Fruit fly (Drosophila melanogaster): ENCODE data around the gene Rev1.

Rev1 gene

DNA sequence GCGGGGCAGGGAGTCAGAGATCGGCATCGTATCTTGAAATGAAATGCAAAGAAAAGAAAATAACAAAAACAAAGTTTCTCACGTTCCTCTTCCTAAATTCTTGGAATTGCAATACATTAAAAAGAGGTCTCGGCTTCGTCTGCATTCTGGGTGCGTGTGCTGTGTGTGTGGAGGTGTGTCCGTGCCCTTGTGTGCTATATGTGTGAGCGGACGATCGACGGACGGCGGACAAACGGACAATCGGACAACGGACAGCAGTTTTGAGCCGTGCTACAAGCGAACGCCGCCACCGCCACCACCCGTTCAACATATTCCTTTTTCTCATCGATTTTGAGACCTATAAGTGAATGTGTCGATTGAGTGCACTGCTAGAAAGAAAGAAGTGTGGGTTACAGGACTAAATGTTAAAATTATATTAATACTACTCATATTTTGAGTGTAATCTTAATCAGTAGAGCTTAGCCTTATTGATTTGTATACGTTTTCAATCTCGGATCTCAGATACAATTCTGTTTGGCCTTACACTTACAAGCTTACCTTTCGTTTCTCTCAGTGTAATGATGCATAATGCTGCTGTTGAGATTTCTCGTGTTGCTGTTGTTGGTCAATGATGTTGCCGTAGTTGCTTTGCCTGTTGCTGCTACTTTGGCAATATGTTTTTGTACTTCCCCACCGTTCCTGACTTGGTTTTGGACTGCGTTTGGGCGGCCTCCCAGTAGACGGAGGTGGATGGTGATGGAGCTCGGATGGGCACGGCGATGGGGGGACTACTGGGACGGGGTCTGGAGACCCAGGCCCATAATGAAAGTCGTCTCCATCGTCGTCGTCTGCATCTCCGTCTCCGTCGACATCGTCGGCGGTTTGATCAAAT is 32.8 kb upstream of the Rev1 start (continued):
- no peak for TF ChIP-seq CG15073 (GFP tag; optimal IDR thresholded peaks at IDR 0.05)
- TF ChIP-seq YL-1 (GFP tag; optimal IDR thresholded peaks at IDR 0.05), result peak; percentile 36
- peak; percentile 70; the same call in 1 of the 3 replicates for TF ChIP-seq Optix (GFP tag; IDR thresholded peaks at IDR 0.05)
- TF ChIP-seq CG7928 (GFP tag; optimal IDR thresholded peaks at IDR 0.05), result no peak
- no peak for TF ChIP-seq CG17612 (GFP tag; IDR thresholded peaks at IDR 0.05)
- TF ChIP-seq CG3407 (GFP tag; optimal IDR thresholded peaks at IDR 0.05), result peak; percentile 63
- TF ChIP-seq CG7839 (tag; optimal IDR thresholded peaks at IDR 0.05), result peak; percentile 84
- TF ChIP-seq cwo (GFP tag; optimal IDR thresholded peaks at IDR 0.05), result no peak
- TF ChIP-seq vvl (GFP tag; IDR thresholded peaks at IDR 0.05), result peak; percentile 81
- peak; percentile 19 for TF ChIP-seq CG31365 (tag; optimal IDR thresholded peaks at IDR 0.05)
- TF ChIP-seq CG1529 (GFP tag; optimal IDR thresholded peaks at IDR 0.05), result peak; percentile 82
- TF ChIP-seq fd64A (GFP tag; optimal IDR thresholded peaks at IDR 0.05), result peak; percentile 71
- no peak for TF ChIP-seq CG2889 (GFP tag; IDR thresholded peaks at IDR 0.05)
- peak; percentile 10 for TF ChIP-seq HmgZ (tag; optimal IDR thresholded peaks at IDR 0.05)
- peak; percentile 80 for TF ChIP-seq oc (tag; optimal IDR thresholded peaks at IDR 0.05)
- no peak for TF ChIP-seq GATAe (GFP tag; conservative IDR thresholded peaks at IDR 0.05)
- TF ChIP-seq dati (GFP tag; IDR thresholded peaks at IDR 0.05), result peak; percentile 15; the same call in 1 of the 2 replicates
- no peak for TF ChIP-seq tna (GFP tag; IDR thresholded peaks at IDR 0.05; ENCODE audit: partially characterized antibody)
- TF ChIP-seq cato (GFP tag; optimal IDR thresholded peaks at IDR 0.05; ENCODE audit: borderline replicate concordance), result peak; percentile 46
- TF ChIP-seq Eip74EF (GFP tag; optimal IDR thresholded peaks at IDR 0.05), result peak in 1 of 2 experiments; percentile 43
- no peak for TF ChIP-seq unc-4 (GFP tag; IDR thresholded peaks at IDR 0.05; ENCODE audit: partially characterized antibody)
- peak; percentile 40; the same call in 1 of the 2 replicates for TF ChIP-seq CG4730 (GFP tag; IDR thresholded peaks at IDR 0.05)
- TF ChIP-seq esg (GFP tag; conservative IDR thresholded peaks at IDR 0.05), result peak; percentile 65
- TF ChIP-seq Dad (GFP tag; optimal IDR thresholded peaks at IDR 0.05), result peak; percentile 49
- TF ChIP-seq gce (GFP tag; IDR thresholded peaks at IDR 0.05), result no peak
- peak; percentile 52; the same call in 1 of the 3 replicates for TF ChIP-seq dysf (GFP tag; IDR thresholded peaks at IDR 0.05)
- no peak for TF ChIP-seq Lpt (GFP tag; optimal IDR thresholded peaks at IDR 0.05)
- no peak for TF ChIP-seq ato (GFP tag; IDR thresholded peaks at IDR 0.05; ENCODE audit: partially characterized antibody)
- peak; percentile 94 for TF ChIP-seq nom (GFP tag; optimal IDR thresholded peaks at IDR 0.05)
- peak; percentile 71 for TF ChIP-seq Atf3 (GFP tag; optimal IDR thresholded peaks at IDR 0.05)
- peak; percentile 28; the same call in 1 of the 2 replicates for TF ChIP-seq stc (GFP tag; IDR thresholded peaks at IDR 0.05)
- no peak for TF ChIP-seq CG6765 (GFP tag; optimal IDR thresholded peaks at IDR 0.05)
- TF ChIP-seq cg (GFP tag; optimal IDR thresholded peaks at IDR 0.05), result peak; percentile 79
- peak; percentile 31 for TF ChIP-seq CG17802 (tag; optimal IDR thresholded peaks at IDR 0.05)
- TF ChIP-seq CG16815 (GFP tag; optimal IDR thresholded peaks at IDR 0.05), result peak; percentile 89
- no peak for TF ChIP-seq Rfx (GFP tag; IDR thresholded peaks at IDR 0.05)
- no peak for TF ChIP-seq hkb (optimal IDR thresholded peaks at IDR 0.05)
- TF ChIP-seq hkb (GFP tag; IDR thresholded peaks at IDR 0.05), result peak; percentile 48; the same call in 1 of the 2 replicates
- no peak for TF ChIP-seq CTCF (GFP tag; optimal IDR thresholded peaks at IDR 0.05)
- no peak for TF ChIP-seq CG10321 (GFP tag; IDR thresholded peaks at IDR 0.05)
- no peak for TF ChIP-seq MBD-R2 (GFP tag; IDR thresholded peaks at IDR 0.05)
- peak; percentile 85 for TF ChIP-seq Ssrp (tag; optimal IDR thresholded peaks at IDR 0.05)
- TF ChIP-seq dmrt99B (tag; optimal IDR thresholded peaks at IDR 0.05), result peak; percentile 69
- TF ChIP-seq HLH4C (GFP tag; IDR thresholded peaks at IDR 0.05; ENCODE audit: partially characterized antibody), result no peak
- no peak for TF ChIP-seq prd (optimal IDR thresholded peaks at IDR 0.05)
- TF ChIP-seq prd (GFP tag; IDR thresholded peaks at IDR 0.05), result peak; percentile 95
- no peak for TF ChIP-seq CG42726 (GFP tag; IDR thresholded peaks at IDR 0.05; ENCODE audit: partially characterized antibody)
- TF ChIP-seq schlank (tag; optimal IDR thresholded peaks at IDR 0.05), result no peak
- peak; percentile 30; the same call in 1 of the 2 replicates for TF ChIP-seq Awh (GFP tag; IDR thresholded peaks at IDR 0.05)
